Fruit fly (Drosophila melanogaster) whole organism, embryonic: Measurements from ENCODE around the gene CG32564.

Source experiments
- BEAF-32 ChIP-seq: fragments of 200-800 bp; sonication (Bioruptor generic); optimal IDR thresholded peaks from 3 replicates; lab custom pipeline; 2017; ENCODE audit warnings: missing biosample characterization, missing genetic modification characterization, mild to moderate bottlenecking, moderate library complexity, missing genetic modification reagents
- CG11085 ChIP-seq: fragments of 200-800 bp; sonication (Bioruptor generic); IDR thresholded peaks from 2 replicates; pipeline ENCODE4 v1.3.6; 2022; ENCODE audit warnings: missing biosample characterization, missing genetic modification characterization
- CG11398 ChIP-seq: fragments of 200-800 bp; sonication (Bioruptor generic); optimal IDR thresholded peaks from 2 replicates; lab custom pipeline; 2016; ENCODE audit warnings: missing biosample characterization, missing genetic modification characterization
- CG11695 ChIP-seq: fragments of 200-800 bp; sonication (Bioruptor generic); IDR thresholded peaks from 3 replicates; pipeline ENCODE4 v1.3.6; 2022; ENCODE audit warnings: missing biosample characterization, missing genetic modification characterization
- CG12071 ChIP-seq: fragments of 200-800 bp; sonication (Bioruptor generic); optimal IDR thresholded peaks from 3 replicates; lab custom pipeline; 2018; ENCODE audit warnings: missing biosample characterization, mild to moderate bottlenecking, missing genetic modification characterization
- CG12155 ChIP-seq: fragments of 200-800 bp; sonication (Bioruptor generic); optimal IDR thresholded peaks from 3 replicates; lab custom pipeline; 2016; ENCODE audit warnings: missing biosample characterization, missing genetic modification characterization
- CG12236 ChIP-seq: fragments of 200-800 bp; sonication (Bioruptor generic); optimal IDR thresholded peaks from 2 replicates; lab custom pipeline; 2016; ENCODE audit warnings: missing biosample characterization, missing genetic modification characterization
- CG1647 ChIP-seq: fragments of 200-800 bp; sonication (Bioruptor generic); optimal IDR thresholded peaks from 3 replicates; lab custom pipeline; 2016; ENCODE audit warnings: missing biosample characterization, missing genetic modification characterization
- CG16815 ChIP-seq: fragments of 200-800 bp; sonication (Bioruptor generic); optimal IDR thresholded peaks from 3 replicates; lab custom pipeline; 2017; ENCODE audit warnings: missing biosample characterization, mild to moderate bottlenecking, missing genetic modification characterization
- CG17361 ChIP-seq: fragments of 200-800 bp; sonication (Bioruptor generic); IDR thresholded peaks from 3 replicates; pipeline ENCODE4 v1.3.6; 2022; ENCODE audit warnings: missing biosample characterization, missing genetic modification characterization
- CG17568 ChIP-seq: fragments of 200-800 bp; sonication (Bioruptor generic); optimal IDR thresholded peaks from 2 replicates; lab custom pipeline; 2018; ENCODE audit warnings: missing biosample characterization, mild to moderate bottlenecking, missing genetic modification characterization, moderate library complexity
- CG17612 ChIP-seq: fragments of 200-800 bp; sonication (Bioruptor generic); IDR thresholded peaks from 2 replicates; pipeline ENCODE4 v1.3.6; 2022; ENCODE audit warnings: missing biosample characterization, missing genetic modification characterization
- CG2129 ChIP-seq: fragments of 200-800 bp; sonication (Bioruptor generic); IDR thresholded peaks from 2 replicates; pipeline ENCODE4 v1.3.6; 2022; ENCODE audit warnings: missing biosample characterization, missing genetic modification characterization; ENCODE audit not compliant: partially characterized antibody
- CG2875 ChIP-seq: fragments of 200-800 bp; sonication (Bioruptor generic); optimal IDR thresholded peaks from 2 replicates; lab custom pipeline; 2017; ENCODE audit warnings: missing biosample characterization, mild to moderate bottlenecking, missing genetic modification characterization, missing genetic modification reagents
- CG6791 ChIP-seq: fragments of 200-800 bp; sonication (Bioruptor generic); IDR thresholded peaks from 3 replicates; pipeline ENCODE4 v1.3.6; 2022; ENCODE audit warnings: missing biosample characterization, missing genetic modification characterization; ENCODE audit not compliant: partially characterized antibody
- CG7839 ChIP-seq: fragments of 200-800 bp; sonication (Bioruptor generic); optimal IDR thresholded peaks from 3 replicates; lab custom pipeline; 2018; ENCODE audit warnings: missing biosample characterization, mild to moderate bottlenecking, missing genetic modification characterization, moderate library complexity
- CG8765 ChIP-seq: fragments of 200-800 bp; sonication (Bioruptor generic); IDR thresholded peaks from 2 replicates; pipeline ENCODE4 v1.3.6; 2022; ENCODE audit warnings: missing biosample characterization, missing genetic modification characterization
- H15 ChIP-seq: fragments of 200-800 bp; sonication (Bioruptor generic); IDR thresholded peaks from 3 replicates; pipeline ENCODE4 v1.3.6; 2022; ENCODE audit warnings: missing biosample characterization, missing genetic modification characterization
- Hand ChIP-seq: fragments of 200-800 bp; sonication (Bioruptor generic); optimal IDR thresholded peaks from 2 replicates; lab custom pipeline; 2017; ENCODE audit warnings: mild to moderate bottlenecking, missing biosample characterization, missing genetic modification reagents, missing genetic modification characterization
- Hr78 ChIP-seq, 2 experiments: fragments of 200-800 bp in 1 of 2; fragments of >200 bp in 1 of 2; sonication (Bioruptor generic) in 1 of 2; optimal IDR thresholded peaks; 2 replicates each; lab custom pipeline; 2017 to 2019; ENCODE audit warnings: missing biosample characterization in 2 of 2, missing genetic modification characterization in 2 of 2, mild to moderate bottlenecking in 1 of 2, moderate library complexity in 1 of 2
- Lim3 ChIP-seq: fragments of 200-800 bp; sonication (Bioruptor generic); IDR thresholded peaks from 2 replicates; pipeline ENCODE4 v1.3.6; 2022; ENCODE audit warnings: missing biosample characterization, missing genetic modification characterization
- Lpt ChIP-seq: fragments of >200 bp; optimal IDR thresholded peaks from 2 replicates; lab custom pipeline; 2018; ENCODE audit warnings: missing biosample characterization, missing genetic modification characterization
- Med ChIP-seq: fragments of 200-800 bp; sonication (Bioruptor generic); peaks from one replicate; lab custom pipeline; 2016; ENCODE audit warnings: missing biosample characterization, missing genetic modification characterization, mild to moderate bottlenecking, inconsistent platforms, moderate library complexity
- NfI ChIP-seq: fragments of 200-800 bp; sonication (Bioruptor generic); optimal IDR thresholded peaks from 3 replicates; lab custom pipeline; 2018; ENCODE audit warnings: missing biosample characterization, mild to moderate bottlenecking, missing genetic modification characterization, moderate library complexity
- Poxn ChIP-seq: fragments of 200-800 bp; sonication (Bioruptor generic); IDR thresholded peaks from 2 replicates; pipeline ENCODE4 v1.3.6; 2022; ENCODE audit warnings: missing biosample characterization, missing genetic modification characterization
- Ptx1 ChIP-seq: fragments of 200-800 bp; sonication (Bioruptor generic); IDR thresholded peaks from 2 replicates; pipeline ENCODE4 v1.3.6; 2022; ENCODE audit warnings: missing biosample characterization, missing genetic modification characterization
- Rx ChIP-seq: fragments of 200-800 bp; sonication (Bioruptor generic); IDR thresholded peaks from 2 replicates; pipeline ENCODE4 v1.3.6; 2022; ENCODE audit warnings: missing biosample characterization, missing genetic modification characterization
- YL-1 ChIP-seq: fragments of 200-800 bp; sonication (Bioruptor generic); optimal IDR thresholded peaks from 3 replicates; lab custom pipeline; 2017; ENCODE audit warnings: missing biosample characterization, mild to moderate bottlenecking, missing genetic modification characterization
- crol ChIP-seq: fragments of 200-800 bp; sonication (Bioruptor generic); IDR thresholded peaks from 2 replicates; pipeline ENCODE4 v1.3.6; 2022; ENCODE audit warnings: missing biosample characterization, missing genetic modification characterization
- crp ChIP-seq, 2 experiments: fragments of 200-800 bp; sonication (Bioruptor generic); optimal IDR thresholded peaks; 2 replicates in 1 of 2; 3 replicates in 1 of 2; lab custom pipeline; 2017; ENCODE audit warnings: missing biosample characterization in 2 of 2, missing genetic modification characterization in 2 of 2, mild to moderate bottlenecking in 1 of 2, moderate library complexity in 1 of 2
- dan ChIP-seq: fragments of 200-800 bp; sonication (Bioruptor generic); IDR thresholded peaks from 2 replicates; pipeline ENCODE4 v1.3.6; 2022; ENCODE audit warnings: missing biosample characterization, missing genetic modification characterization
- dpn ChIP-seq, 2 experiments: fragments of 200-800 bp; sonication (Bioruptor generic); optimal IDR thresholded peaks; 3 replicates each; lab custom pipeline; 2016; ENCODE audit warnings: missing biosample characterization in 2 of 2, missing genetic modification characterization in 2 of 2
- en ChIP-seq: fragments of 200-800 bp; sonication (Bioruptor generic); optimal IDR thresholded peaks from 2 replicates; lab custom pipeline; 2016; ENCODE audit warnings: missing biosample characterization, missing genetic modification characterization
- ewg ChIP-seq: fragments of 200-800 bp; sonication (Bioruptor generic); optimal IDR thresholded peaks from 3 replicates; lab custom pipeline; 2017; ENCODE audit warnings: mild to moderate bottlenecking, missing biosample characterization, missing genetic modification reagents, missing genetic modification characterization
- fd102C ChIP-seq: fragments of 200-800 bp; sonication (Bioruptor generic); optimal IDR thresholded peaks from 2 replicates; lab custom pipeline; 2018; ENCODE audit warnings: missing biosample characterization, mild to moderate bottlenecking, missing genetic modification characterization, moderate library complexity
- gcm ChIP-seq: fragments of 200-800 bp; sonication (Bioruptor generic); optimal IDR thresholded peaks from 2 replicates; lab custom pipeline; 2019; ENCODE audit warnings: missing biosample characterization, mild to moderate bottlenecking, missing genetic modification characterization, moderate library complexity
- gem ChIP-seq: fragments of 200-800 bp; sonication (Bioruptor generic); optimal IDR thresholded peaks from 2 replicates; lab custom pipeline; 2019; ENCODE audit warnings: missing biosample characterization, mild to moderate bottlenecking, missing genetic modification characterization, moderate library complexity
- grau ChIP-seq: fragments of 200-800 bp; optimal IDR thresholded peaks from 3 replicates; lab custom pipeline; 2019; ENCODE audit warnings: missing biosample characterization, mild to moderate bottlenecking, missing genetic modification characterization, moderate library complexity
- her ChIP-seq: fragments of 200-800 bp; sonication (Bioruptor generic); optimal IDR thresholded peaks from 2 replicates; lab custom pipeline; 2016; ENCODE audit warnings: missing biosample characterization, missing genetic modification characterization
- lilli ChIP-seq: fragments of 200-800 bp; sonication (Bioruptor generic); optimal IDR thresholded peaks from 3 replicates; lab custom pipeline; 2016; ENCODE audit warnings: missing biosample characterization, missing genetic modification characterization
- lov ChIP-seq, 2 experiments: fragments of 200-800 bp in 1 of 2; fragments of >200 bp in 1 of 2; sonication (Bioruptor generic) in 1 of 2; IDR thresholded peaks in 1 of 2; optimal IDR thresholded peaks in 1 of 2; 2 replicates in 1 of 2; 3 replicates in 1 of 2; pipeline versions ENCODE4 v1.3.6 to Lab custom; 2017 to 2022; ENCODE audit warnings: missing biosample characterization in 1 of 2, missing genetic modification characterization in 1 of 2
- maf-S ChIP-seq: fragments of 200-800 bp; sonication (Bioruptor generic); optimal IDR thresholded peaks from 2 replicates; lab custom pipeline; 2016; ENCODE audit warnings: missing biosample characterization, missing genetic modification characterization
- mld ChIP-seq: fragments of 200-800 bp; sonication (Bioruptor generic); IDR thresholded peaks from 3 replicates; pipeline ENCODE4 v1.3.6; 2022; ENCODE audit warnings: missing biosample characterization, missing genetic modification characterization; ENCODE audit not compliant: partially characterized antibody
- nerfin-2 ChIP-seq: fragments of 200-800 bp; sonication (Bioruptor generic); IDR thresholded peaks from 2 replicates; pipeline ENCODE4 v1.3.6; 2022; ENCODE audit warnings: missing biosample characterization, missing genetic modification characterization; ENCODE audit not compliant: partially characterized antibody
- oc ChIP-seq: fragments of 200-800 bp; sonication (Bioruptor generic); optimal IDR thresholded peaks from 2 replicates; lab custom pipeline; 2018; ENCODE audit warnings: missing biosample characterization, mild to moderate bottlenecking, missing genetic modification characterization, moderate library complexity
- p53 ChIP-seq: fragments of 200-800 bp; sonication (Bioruptor generic); optimal IDR thresholded peaks from 2 replicates; lab custom pipeline; 2016; ENCODE audit warnings: missing biosample characterization, missing genetic modification characterization
- psq ChIP-seq: fragments of 200-800 bp; sonication (Bioruptor generic); optimal IDR thresholded peaks from 2 replicates; lab custom pipeline; 2017; ENCODE audit warnings: missing biosample characterization, missing genetic modification characterization
- rib ChIP-seq: fragments of 200-800 bp; sonication (Bioruptor generic); IDR thresholded peaks from 2 replicates; pipeline ENCODE4 v1.3.6; 2022; ENCODE audit warnings: missing biosample characterization, missing genetic modification characterization
- shn ChIP-seq: fragments of 200-800 bp; sonication (Bioruptor generic); optimal IDR thresholded peaks from 3 replicates; lab custom pipeline; 2016; ENCODE audit warnings: missing biosample characterization, missing genetic modification characterization
- yki ChIP-seq: fragments of >200 bp; optimal IDR thresholded peaks from 3 replicates; lab custom pipeline; 2018
- zfh2 ChIP-seq: fragments of 200-800 bp; sonication (Bioruptor generic); optimal IDR thresholded peaks from 2 replicates; lab custom pipeline; 2016; ENCODE audit warnings: missing biosample characterization, missing genetic modification characterization

Gene CG32564

dm6 chrX:17178484-17178921 lies 27.7 kb upstream of the CG32564 start (continued):
- peak; percentile 74 for TF ChIP-seq Hand (GFP tag; lab: Kevin White, UChicago)
- TF ChIP-seq zfh2 (GFP tag; lab: Kevin White, UChicago) = no peak
- peak; percentile 99 for TF ChIP-seq Ptx1
- no peak for TF ChIP-seq ewg (GFP tag; lab: Kevin White, UChicago)
- peak; percentile 97 for TF ChIP-seq CG8765 (GFP tag; lab: Robert Waterston, UW)
- TF ChIP-seq H15 = peak; percentile 99
- TF ChIP-seq Poxn (GFP tag; lab: Robert Waterston, UW) = peak; percentile 52
- no peak for TF ChIP-seq CG2875 (GFP tag; lab: Kevin White, UChicago)
- TF ChIP-seq YL-1 (GFP tag; lab: Kevin White, UChicago) = no peak
- TF ChIP-seq CG11398 (GFP tag; lab: Kevin White, UChicago) = peak; percentile 33
- no peak for TF ChIP-seq Lpt (GFP tag; lab: Kevin White, UChicago)
- TF ChIP-seq her (GFP tag; lab: Kevin White, UChicago) = peak; percentile 47
- TF ChIP-seq dpn (GFP tag; optimal IDR thresholded peaks at IDR 0.05; lab: Kevin White, UChicago) = peak in 1 of 2 experiments; percentile 94
- no peak for TF ChIP-seq CG12236
- TF ChIP-seq nerfin-2 (GFP tag; lab: Robert Waterston, UW) = no peak
- peak; percentile 93 for TF ChIP-seq CG12071 (GFP tag; lab: Kevin White, UChicago)
- peak; percentile 99 for TF ChIP-seq CG7839 (tag; lab: Kevin White, UChicago)
- TF ChIP-seq dan (GFP tag; lab: Robert Waterston, UW) = peak; percentile 94
- TF ChIP-seq BEAF-32 (GFP tag; lab: Kevin White, UChicago) = no peak
- TF ChIP-seq gem (tag; lab: Kevin White, UChicago) = no peak
- peak; percentile 96 for TF ChIP-seq Rx (GFP tag; lab: Robert Waterston, UW)
- peak; percentile 77 for TF ChIP-seq en (GFP tag; lab: Kevin White, UChicago)
- no peak for TF ChIP-seq NfI (GFP tag; lab: Kevin White, UChicago)
- TF ChIP-seq Med (GFP tag; lab: Kevin White, UChicago) = peak; percentile 99
- TF ChIP-seq fd102C = peak; percentile 77
- TF ChIP-seq gcm (GFP tag; lab: Kevin White, UChicago) = no peak
- no peak for TF ChIP-seq crp (GFP tag; optimal IDR thresholded peaks at IDR 0.05; lab: Kevin White, UChicago)
- no peak for TF ChIP-seq lov (optimal IDR thresholded peaks at IDR 0.05; lab: Kevin White, UChicago)
- TF ChIP-seq lov (GFP tag; IDR thresholded peaks at IDR 0.05; lab: Robert Waterston, UW) = peak; percentile 98
- no peak for TF ChIP-seq CG2129 (GFP tag; lab: Robert Waterston, UW)
- TF ChIP-seq CG17612 (GFP tag; lab: Robert Waterston, UW) = peak; percentile 97
- peak in 1 of 2 experiments; percentile 93 for TF ChIP-seq Hr78 (GFP tag; optimal IDR thresholded peaks at IDR 0.05; lab: Kevin White, UChicago)
- no peak for TF ChIP-seq grau
- TF ChIP-seq lilli (GFP tag; lab: Kevin White, UChicago) = peak; percentile 96
- TF ChIP-seq CG1647 (GFP tag; lab: Kevin White, UChicago) = peak; percentile 93
- no peak for TF ChIP-seq CG17568 (GFP tag; lab: Kevin White, UChicago)
- peak; percentile 96 for TF ChIP-seq CG17361 (GFP tag; lab: Robert Waterston, UW)
- no peak for TF ChIP-seq maf-S (GFP tag; lab: Kevin White, UChicago)
- no peak for TF ChIP-seq mld (GFP tag; lab: Robert Waterston, UW)
- no peak for TF ChIP-seq shn (GFP tag; lab: Kevin White, UChicago)
- TF ChIP-seq CG11085 = peak; percentile 98
- no peak for TF ChIP-seq Lim3 (GFP tag; lab: Robert Waterston, UW)
- peak; percentile 87 for TF ChIP-seq crol (GFP tag; lab: Robert Waterston, UW)
- TF ChIP-seq psq (GFP tag; lab: Kevin White, UChicago) = no peak
- TF ChIP-seq CG12155 (GFP tag; lab: Kevin White, UChicago) = peak; percentile 77
- TF ChIP-seq oc (tag; lab: Kevin White, UChicago) = no peak
- TF ChIP-seq CG16815 (GFP tag; lab: Kevin White, UChicago) = no peak
- TF ChIP-seq CG11695 (GFP tag; lab: Robert Waterston, UW) = peak; percentile 99
- TF ChIP-seq yki (lab: Kevin White, UChicago) = peak; percentile 89
- peak; percentile 96 for TF ChIP-seq rib (GFP tag; lab: Robert Waterston, UW)
- no peak for TF ChIP-seq CG6791 (GFP tag; lab: Robert Waterston, UW)
- TF ChIP-seq p53 (GFP tag; lab: Kevin White, UChicago) = no peak
